Worm (Caenorhabditis elegans) whole organism, young adult: ENCODE results near the gene F26F12.5.

ENCODE experiments used
- F33H1.4 ChIP-seq: fragments of 200-800 bp; sonication (Bioruptor generic); IDR thresholded peaks from 2 replicates; pipeline ENCODE4 v1.3.6; 2022; ENCODE audit warnings: missing genetic modification reagents, missing genetic modification characterization, missing compliant biosample characterization
- F39B2.1 ChIP-seq: fragments of 200-800 bp; sonication (Bioruptor generic); IDR thresholded peaks from 2 replicates; pipeline ENCODE4 v1.3.6; 2022; ENCODE audit warnings: missing genetic modification reagents, missing genetic modification characterization, missing compliant biosample characterization
- Y53F4B.3 ChIP-seq: fragments of 200-800 bp; sonication (Bioruptor generic); IDR thresholded peaks from 2 replicates; pipeline ENCODE4 v1.3.6; 2022; ENCODE audit warnings: missing genetic modification reagents, missing genetic modification characterization, missing compliant biosample characterization
- die-1 ChIP-seq: sonication (generic microtip); optimal IDR thresholded peaks from 2 replicates; lab custom pipeline; 2016; ENCODE audit warnings: missing genotype, mild to moderate bottlenecking, missing genetic modification characterization, missing compliant biosample characterization
- efl-1 ChIP-seq: fragments of 150-350 bp; optimal IDR thresholded peaks from 2 replicates; lab custom pipeline; 2014; ENCODE audit warnings: missing biosample characterization, missing genetic modification reagents, missing genetic modification characterization
- lin-35 ChIP-seq, 3 experiments: fragments of 150-350 bp in 2 of 3; sonication (generic microtip) in 1 of 3; optimal IDR thresholded peaks; 2 replicates each; lab custom pipeline; 2014 to 2018; ENCODE audit warnings: missing biosample characterization in 3 of 3, missing genetic modification characterization in 3 of 3, missing genetic modification reagents in 3 of 3
- madf-10 ChIP-seq: sonication (generic microtip); optimal IDR thresholded peaks from 2 replicates; lab custom pipeline; 2016; ENCODE audit warnings: mild to moderate bottlenecking, missing genetic modification characterization, missing compliant biosample characterization
- somi-1 ChIP-seq: fragments of 200-800 bp; sonication (Bioruptor generic); optimal IDR thresholded peaks from 2 replicates; lab custom pipeline; 2018; ENCODE audit warnings: mild to moderate bottlenecking, missing genetic modification characterization, missing compliant biosample characterization
- tlf-1 ChIP-seq: fragments of 200-800 bp; sonication (Bioruptor generic); optimal IDR thresholded peaks from 2 replicates; lab custom pipeline; 2018; ENCODE audit warnings: mild to moderate bottlenecking, missing genetic modification characterization, missing compliant biosample characterization
- ztf-28 ChIP-seq: fragments of 200-800 bp; sonication (Bioruptor generic); IDR thresholded peaks from 2 replicates; pipeline ENCODE4 v1.3.6; 2022; ENCODE audit warnings: missing genetic modification reagents, missing genetic modification characterization, missing compliant biosample characterization
- ztf-6 ChIP-seq: fragments of 200-800 bp; sonication (Bioruptor generic); IDR thresholded peaks from 2 replicates; pipeline ENCODE4 v1.3.6; 2022; ENCODE audit warnings: missing genetic modification reagents, missing genetic modification characterization, missing compliant biosample characterization

DNA sequence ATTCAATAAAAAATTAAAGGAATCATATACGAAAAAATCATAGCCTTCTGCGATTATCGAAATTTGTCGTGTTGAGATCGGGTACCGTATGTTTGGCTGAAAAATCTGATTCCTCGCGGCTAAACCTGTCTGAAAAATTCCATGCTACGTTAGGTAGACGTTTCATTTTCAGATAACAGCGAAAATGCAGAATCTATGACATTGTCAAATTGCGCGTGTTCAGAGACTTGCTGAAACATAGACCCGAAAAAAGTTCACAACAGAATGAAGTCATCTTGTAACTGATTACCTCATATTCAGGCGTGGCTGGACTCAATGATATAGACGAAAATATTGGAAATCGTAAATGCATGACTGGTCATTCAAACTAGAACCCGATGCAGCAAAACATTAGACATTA lies 31.5 kb downstream of the F26F12.5 start, which contains the start of gene srh-76:
- TF ChIP-seq Y53F4B.3 (GFP tag; lab: Robert Waterston, UW) (no peak), ztf-28 (GFP tag; lab: Robert Waterston, UW) (no peak), somi-1 (GFP tag; lab: Kevin White, UChicago) (no peak), efl-1 (GFP tag; lab: Kevin White, UChicago) (no peak), ztf-6 (no peak), madf-10 (tag; lab: Kevin White, UChicago) (no peak), die-1 (tag; lab: Kevin White, UChicago) (no peak), F39B2.1 (no peak), tlf-1 (no peak), F33H1.4 (GFP tag; lab: Robert Waterston, UW) (no peak), lin-35 (GFP tag; optimal IDR thresholded peaks at IDR 0.05; lab: Kevin White, UChicago) (no peak)
